Fruit fly (Drosophila melanogaster): ENCODE measurements around the gene Adat1.

DNA sequence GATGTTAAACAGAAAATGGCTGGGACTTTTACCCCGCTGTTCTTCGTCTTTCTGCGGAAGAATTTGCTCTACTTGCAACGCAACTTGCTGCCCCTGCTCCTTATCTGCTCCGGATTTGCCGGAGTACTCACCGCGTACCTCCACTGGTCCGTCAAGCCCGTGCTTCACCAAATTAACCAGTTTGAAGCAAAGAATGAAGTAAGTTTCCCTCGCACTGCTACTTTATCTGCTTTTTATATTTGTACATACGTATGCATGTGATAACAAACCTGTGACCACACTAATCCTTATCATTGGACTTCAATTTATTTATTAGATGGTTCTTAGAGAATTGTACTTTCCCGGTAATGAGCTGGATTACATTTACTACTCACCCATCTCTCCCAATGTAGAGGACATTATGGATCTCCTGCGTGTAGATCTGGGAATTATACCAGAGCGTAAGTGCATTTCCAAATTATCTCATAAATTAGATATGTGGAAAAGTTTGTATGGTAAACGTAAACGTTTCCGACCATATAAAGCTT lies 27.1 kb downstream of the Adat1 start, which contains the start of gene CG16890:
- TF ChIP-seq CG8478 (optimal IDR thresholded peaks at IDR 0.05) (no peak), CTCF (optimal IDR thresholded peaks at IDR 0.05) (no peak)

Measured in S2 (cell line).